Worm (Caenorhabditis elegans) whole organism, L4 larva: ENCODE measurements around the gene C11G6.2.

ENCODE experiments used
- D1046.2 ChIP-seq: fragments of 200-800 bp; sonication (Bioruptor generic); IDR thresholded peaks from 2 replicates; pipeline ENCODE4 v1.3.6; 2022; ENCODE audit warnings: missing genetic modification characterization, missing compliant biosample characterization
- F49E8.2 ChIP-seq: sonication (generic microtip); optimal IDR thresholded peaks from 2 replicates; lab custom pipeline; 2016; ENCODE audit warnings: missing compliant biosample characterization, mild to moderate bottlenecking, missing genetic modification characterization, borderline replicate concordance
- R02D3.7 ChIP-seq: fragments of 150-350 bp; sonication (generic microtip); optimal IDR thresholded peaks from 3 replicates; lab custom pipeline; 2014; ENCODE audit warnings: missing biosample characterization, missing genetic modification characterization
- T26A8.4 ChIP-seq: fragments of 200-800 bp; sonication (Bioruptor generic); IDR thresholded peaks from 2 replicates; pipeline ENCODE4 v1.3.6; 2022; ENCODE audit warnings: missing genetic modification characterization, missing compliant biosample characterization
- Y105C5A.15 ChIP-seq: fragments of 200-800 bp; sonication (Bioruptor generic); IDR thresholded peaks from 2 replicates; pipeline ENCODE4 v1.3.6; 2022; ENCODE audit warnings: missing genetic modification characterization, missing compliant biosample characterization
- Y48G9A.11 ChIP-seq: fragments of 200-800 bp; sonication (Bioruptor generic); IDR thresholded peaks from 2 replicates; pipeline ENCODE4 v1.3.6; 2022; ENCODE audit warnings: missing genetic modification reagents, missing genetic modification characterization, missing compliant biosample characterization
- Y5F2A.4 ChIP-seq: fragments of 200-800 bp; sonication (Bioruptor generic); optimal IDR thresholded peaks from 2 replicates; lab custom pipeline; 2018; ENCODE audit warnings: mild to moderate bottlenecking, missing genetic modification characterization, missing compliant biosample characterization
- ZK337.2 ChIP-seq: fragments of 200-800 bp; sonication (Bioruptor generic); IDR thresholded peaks from 2 replicates; pipeline ENCODE4 v1.3.6; 2022; ENCODE audit warnings: missing genetic modification reagents, missing genetic modification characterization, missing compliant biosample characterization
- aha-1 ChIP-seq: fragments of 150-350 bp; peaks from one replicate; lab custom pipeline; 2014; ENCODE audit warnings: missing biosample characterization, missing genetic modification characterization
- ceh-20 ChIP-seq: fragments of 200-800 bp; sonication (Bioruptor generic); IDR thresholded peaks from 2 replicates; pipeline ENCODE4 v1.3.6; 2022; ENCODE audit warnings: missing genetic modification reagents, missing genetic modification characterization, missing compliant biosample characterization
- ceh-28 ChIP-seq: fragments of 150-350 bp; optimal IDR thresholded peaks from 2 replicates; lab custom pipeline; 2014; ENCODE audit warnings: missing biosample characterization, missing genetic modification reagents, missing genetic modification characterization
- ceh-44 ChIP-seq: fragments of 200-800 bp; sonication (Bioruptor generic); IDR thresholded peaks from 2 replicates; pipeline ENCODE4 v1.3.6; 2022; ENCODE audit warnings: missing genetic modification reagents, missing genetic modification characterization, missing compliant biosample characterization
- ceh-62 ChIP-seq: sonication (generic microtip); optimal IDR thresholded peaks from 2 replicates; lab custom pipeline; 2017; ENCODE audit warnings: missing biosample characterization, missing genetic modification characterization
- ces-1 ChIP-seq: fragments of 150-350 bp; sonication (generic microtip); optimal IDR thresholded peaks from 4 replicates; lab custom pipeline; 2014; ENCODE audit warnings: missing biosample characterization, missing genetic modification reagents, missing genetic modification characterization
- dmd-9 ChIP-seq: fragments of 200-800 bp; sonication (Bioruptor generic); IDR thresholded peaks from 2 replicates; pipeline ENCODE4 v1.3.6; 2022; ENCODE audit warnings: missing genetic modification reagents, missing genetic modification characterization, missing compliant biosample characterization
- dpl-1 ChIP-seq: fragments of 150-350 bp; optimal IDR thresholded peaks from 2 replicates; lab custom pipeline; 2014; ENCODE audit warnings: missing biosample characterization, missing genetic modification reagents, missing genetic modification characterization
- duxl-1 ChIP-seq: sonication (generic microtip); optimal IDR thresholded peaks from 2 replicates; lab custom pipeline; 2016; ENCODE audit warnings: mild to moderate bottlenecking, missing genetic modification characterization, moderate library complexity, missing compliant biosample characterization; ENCODE audit not compliant: poor library complexity
- egl-43 ChIP-seq: fragments of 200-800 bp; sonication (Bioruptor generic); IDR thresholded peaks from 2 replicates; pipeline ENCODE4 v1.3.6; 2022; ENCODE audit warnings: missing genetic modification reagents, missing genetic modification characterization, missing compliant biosample characterization
- hlh-30 ChIP-seq: sonication (generic microtip); optimal IDR thresholded peaks from 2 replicates; lab custom pipeline; 2017; ENCODE audit warnings: antibody characterized with exemption, mild to moderate bottlenecking, missing genetic modification characterization, missing compliant biosample characterization; ENCODE audit not compliant: insufficient read depth
- hmg-1.1 ChIP-seq: fragments of 200-800 bp; sonication (Bioruptor generic); IDR thresholded peaks from 2 replicates; pipeline ENCODE4 v1.3.6; 2022; ENCODE audit warnings: missing genetic modification reagents, missing genetic modification characterization, missing compliant biosample characterization
- lin-1 ChIP-seq: fragments of 200-800 bp; sonication (Bioruptor generic); IDR thresholded peaks from 2 replicates; pipeline ENCODE4 v1.3.6; 2022; ENCODE audit warnings: missing genetic modification reagents, missing genetic modification characterization, missing compliant biosample characterization
- lin-13 ChIP-seq: fragments of 150-350 bp; optimal IDR thresholded peaks from 2 replicates; lab custom pipeline; 2014; ENCODE audit warnings: missing biosample characterization, missing genetic modification reagents, missing genetic modification characterization
- lin-29 ChIP-seq: fragments of 200-800 bp; sonication (Bioruptor generic); IDR thresholded peaks from 2 replicates; pipeline ENCODE4 v1.3.6; 2022; ENCODE audit warnings: missing genetic modification reagents, missing genetic modification characterization, missing compliant biosample characterization
- lin-38 ChIP-seq: fragments of 200-800 bp; sonication (Bioruptor generic); IDR thresholded peaks from 2 replicates; pipeline ENCODE4 v1.3.6; 2022; ENCODE audit warnings: missing genetic modification reagents, missing genetic modification characterization, missing compliant biosample characterization
- lir-3 ChIP-seq: sonication (generic microtip); optimal IDR thresholded peaks from 2 replicates; lab custom pipeline; 2016; ENCODE audit warnings: mild to moderate bottlenecking, missing genetic modification characterization, missing compliant biosample characterization
- madf-5 ChIP-seq, 2 experiments: fragments of 200-800 bp; sonication (Bioruptor generic); IDR thresholded peaks; 2 replicates each; pipeline ENCODE4 v1.3.6; 2022; ENCODE audit warnings: missing compliant biosample characterization in 2 of 2, missing genetic modification characterization in 2 of 2
- madf-9 ChIP-seq: fragments of 200-800 bp; sonication (Bioruptor generic); conservative IDR thresholded peaks from 2 replicates; pipeline ENCODE4 v1.3.6; 2022; ENCODE audit warnings: missing genetic modification reagents, missing genetic modification characterization, missing compliant biosample characterization
- mep-1 ChIP-seq: fragments of 150-350 bp; sonication (generic microtip); optimal IDR thresholded peaks from 3 replicates; lab custom pipeline; 2014; ENCODE audit warnings: missing biosample characterization, missing genetic modification characterization
- mes-2 ChIP-seq: sonication (generic microtip); optimal IDR thresholded peaks from 2 replicates; lab custom pipeline; 2016; ENCODE audit warnings: missing genotype, mild to moderate bottlenecking, missing genetic modification characterization, missing compliant biosample characterization; ENCODE audit not compliant: poor library complexity, severe bottlenecking
- mxl-3 ChIP-seq: fragments of 200-800 bp; sonication (Bioruptor generic); optimal IDR thresholded peaks from 2 replicates; lab custom pipeline; 2018; ENCODE audit warnings: mild to moderate bottlenecking, missing genetic modification characterization, missing compliant biosample characterization
- nhr-11 ChIP-seq: fragments of 150-350 bp; optimal IDR thresholded peaks from 2 replicates; lab custom pipeline; 2014; ENCODE audit warnings: missing biosample characterization, missing genetic modification characterization
- nhr-42 ChIP-seq: fragments of 200-800 bp; sonication (Bioruptor generic); IDR thresholded peaks from 2 replicates; pipeline ENCODE4 v1.3.6; 2022; ENCODE audit warnings: missing genetic modification characterization, missing compliant biosample characterization
- nhr-77 ChIP-seq: fragments of 150-350 bp; optimal IDR thresholded peaks from 2 replicates; lab custom pipeline; 2014; ENCODE audit warnings: missing biosample characterization, missing genetic modification characterization
- rbr-2 ChIP-seq: sonication (generic microtip); optimal IDR thresholded peaks from 2 replicates; lab custom pipeline; 2016; ENCODE audit warnings: missing genotype, missing genetic modification characterization, missing compliant biosample characterization
- set-16 ChIP-seq: fragments of 200-800 bp; sonication (Bioruptor generic); IDR thresholded peaks from 2 replicates; pipeline ENCODE4 v1.3.6; 2022; ENCODE audit warnings: missing genetic modification reagents, missing genetic modification characterization, missing compliant biosample characterization
- snpc-1.2 ChIP-seq: fragments of 200-800 bp; sonication (Bioruptor generic); IDR thresholded peaks from 2 replicates; pipeline ENCODE4 v1.3.6; 2022; ENCODE audit warnings: missing genetic modification reagents, missing genetic modification characterization, missing compliant biosample characterization
- spr-1 ChIP-seq: sonication (generic microtip); optimal IDR thresholded peaks from 2 replicates; lab custom pipeline; 2016; ENCODE audit warnings: mild to moderate bottlenecking, missing genetic modification characterization, missing compliant biosample characterization
- spr-3 ChIP-seq: fragments of 200-800 bp; sonication (Bioruptor generic); optimal IDR thresholded peaks from 2 replicates; lab custom pipeline; 2018; ENCODE audit warnings: mild to moderate bottlenecking, missing genetic modification characterization, missing compliant biosample characterization
- tag-97 ChIP-seq: fragments of 200-800 bp; sonication (Bioruptor generic); IDR thresholded peaks from 2 replicates; pipeline ENCODE4 v1.3.6; 2022; ENCODE audit warnings: missing genetic modification characterization, missing compliant biosample characterization
- unc-130 ChIP-seq: sonication (generic microtip); optimal IDR thresholded peaks from 2 replicates; lab custom pipeline; 2016; ENCODE audit warnings: missing genetic modification reagents, missing genetic modification characterization, missing compliant biosample characterization
- unc-39 ChIP-seq: sonication (generic microtip); optimal IDR thresholded peaks from 2 replicates; lab custom pipeline; 2017; ENCODE audit warnings: missing biosample characterization, missing genetic modification characterization
- zfp-2 ChIP-seq: sonication (generic microtip); optimal IDR thresholded peaks from 2 replicates; lab custom pipeline; 2016; ENCODE audit warnings: mild to moderate bottlenecking, missing genetic modification characterization, missing compliant biosample characterization
- zfp-3 ChIP-seq: fragments of 200-800 bp; sonication (Bioruptor generic); conservative IDR thresholded peaks from 2 replicates; pipeline ENCODE4 v1.3.6; 2022; ENCODE audit warnings: missing genetic modification reagents, missing genetic modification characterization, missing compliant biosample characterization

The C11G6.2 gene

ce11 chrX:16317629-16318028, 10.8 kb upstream of the C11G6.2 start, which contains the start of gene T01B4.3:
T01B4.3 (minus strand) TSS chrX:16317729.
- TF ChIP-seq rbr-2 (tag; lab: Kevin White, UChicago) (no peak), unc-130 (no peak), mep-1 (tag; lab: Kevin White, UChicago) (no peak)

ce11 chrX:16318248-16318647, 10.2 kb upstream of the C11G6.2 start:
- TF ChIP-seq unc-39 (tag; lab: Kevin White, UChicago), result no peak
- TF ChIP-seq spr-3 (GFP tag; lab: Kevin White, UChicago), result no peak
- TF ChIP-seq set-16 (GFP tag; lab: Robert Waterston, UW), result peak; percentile 85
- TF ChIP-seq egl-43 (GFP tag; lab: Robert Waterston, UW), result peak; percentile 64; the same call in 1 of the 2 replicates
- TF ChIP-seq, all 104 proteins: peak for 2

ce11 chrX:16321327-16321726, 7.1 kb upstream of the C11G6.2 start:
- TF ChIP-seq mes-2 (tag; lab: Kevin White, UChicago) (no peak), zfp-3 (GFP tag; lab: Robert Waterston, UW) (no peak), ceh-44 (no peak), Y105C5A.15 (GFP tag; lab: Robert Waterston, UW) (no peak), nhr-11 (tag; lab: Kevin White, UChicago) (no peak), R02D3.7 (tag; lab: Kevin White, UChicago) (no peak), spr-1 (tag; lab: Kevin White, UChicago) (no peak), lin-13 (GFP tag; lab: Kevin White, UChicago) (no peak), hmg-1.1 (GFP tag; lab: Robert Waterston, UW) (no peak)

- TF ChIP-seq ceh-20 (GFP tag; lab: Robert Waterston, UW) (no peak), ces-1 (GFP tag; lab: Kevin White, UChicago) (peak; percentile 48)
Measured at ce11 chrX:16321864-16322263, 6.6 kb upstream of the C11G6.2 start.

DNA sequence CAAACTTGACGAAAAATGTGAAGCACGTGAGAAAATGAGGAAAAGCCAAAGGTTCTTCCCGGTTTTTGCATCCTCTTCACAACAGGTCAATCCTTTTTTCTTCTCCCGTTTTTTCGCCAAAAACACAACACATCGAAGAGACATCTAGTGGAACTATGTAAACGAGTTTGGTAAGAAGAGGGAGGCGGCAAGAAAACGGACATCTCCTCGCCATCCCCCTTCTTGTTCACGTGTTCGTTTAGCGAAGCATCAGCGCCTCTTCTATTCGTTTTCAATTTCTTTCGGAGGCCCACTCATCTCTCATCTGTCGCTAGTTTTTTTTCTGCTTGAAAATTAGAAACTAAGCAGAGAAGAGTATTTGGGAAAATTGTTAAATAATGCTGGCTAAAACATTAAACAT, 4.2 kb upstream of the C11G6.2 start:
- TF ChIP-seq lin-29 (GFP tag; lab: Robert Waterston, UW) (no peak), ceh-28 (tag; lab: Kevin White, UChicago) (no peak), D1046.2 (no peak), madf-5 (GFP tag; IDR thresholded peaks at IDR 0.05; lab: Robert Waterston, UW) (no peak), snpc-1.2 (GFP tag; lab: Robert Waterston, UW) (no peak), Y48G9A.11 (GFP tag; lab: Robert Waterston, UW) (no peak), nhr-42 (GFP tag; lab: Robert Waterston, UW) (no peak), mxl-3 (peak; percentile 52), hlh-30 (tag; lab: Kevin White, UChicago) (peak; percentile 53), dmd-9 (GFP tag; lab: Robert Waterston, UW) (no peak), unc-130 (no peak), Y5F2A.4 (no peak), aha-1 (tag; lab: Kevin White, UChicago) (peak; percentile 43), madf-9 (GFP tag; lab: Robert Waterston, UW) (no peak), R02D3.7 (tag; lab: Kevin White, UChicago) (no peak), lin-1 (GFP tag; lab: Robert Waterston, UW) (no peak), nhr-77 (tag; lab: Kevin White, UChicago) (no peak), ZK337.2 (no peak), egl-43 (GFP tag; lab: Robert Waterston, UW) (no peak), tag-97 (no peak), dpl-1 (GFP tag; lab: Kevin White, UChicago) (peak; percentile 17), F49E8.2 (tag; lab: Kevin White, UChicago) (no peak), rbr-2 (tag; lab: Kevin White, UChicago) (no peak), ceh-62 (tag; lab: Kevin White, UChicago) (no peak), ceh-20 (GFP tag; lab: Robert Waterston, UW) (no peak), T26A8.4 (GFP tag; lab: Robert Waterston, UW) (no peak), zfp-2 (tag; lab: Kevin White, UChicago) (no peak), lir-3 (no peak), ceh-44 (no peak), duxl-1 (no peak), lin-38 (no peak)
